Worm (Caenorhabditis elegans) whole organism, young adult: Measurements from ENCODE around the gene F39D8.3.

ENCODE experiments used
- B0261.1 ChIP-seq: sonication (generic microtip); optimal IDR thresholded peaks from 2 replicates; lab custom pipeline; 2016; ENCODE audit warnings: mild to moderate bottlenecking, missing genetic modification characterization, moderate library complexity, missing compliant biosample characterization
- F10E7.11 ChIP-seq: sonication (generic microtip); optimal IDR thresholded peaks from 2 replicates; lab custom pipeline; 2017; ENCODE audit warnings: mild to moderate bottlenecking, missing genetic modification characterization, moderate library complexity, missing compliant biosample characterization
- F49E8.2 ChIP-seq: sonication (generic microtip); optimal IDR thresholded peaks from 3 replicates; lab custom pipeline; 2017; ENCODE audit warnings: missing genetic modification characterization, mild to moderate bottlenecking, missing compliant biosample characterization, antibody characterized with exemption, moderate library complexity; ENCODE audit not compliant: insufficient read depth
- F55B11.4 ChIP-seq: sonication (generic microtip); optimal IDR thresholded peaks from 2 replicates; lab custom pipeline; 2016; ENCODE audit warnings: missing compliant biosample characterization, missing genetic modification characterization, borderline replicate concordance; ENCODE audit not compliant: insufficient read depth
- F57C9.4 ChIP-seq: sonication (generic microtip); optimal IDR thresholded peaks from 2 replicates; lab custom pipeline; 2017; ENCODE audit warnings: mild to moderate bottlenecking, missing genetic modification characterization, missing compliant biosample characterization
- K11D2.4 ChIP-seq: fragments of 200-800 bp; sonication (Bioruptor generic); IDR thresholded peaks from 2 replicates; pipeline ENCODE4 v1.3.6; 2022; ENCODE audit warnings: missing genetic modification reagents, missing genetic modification characterization, missing compliant biosample characterization
- Y53G8AR.9 ChIP-seq: fragments of 200-800 bp; sonication (Bioruptor generic); conservative IDR thresholded peaks from 2 replicates; pipeline ENCODE4 v1.3.6; 2022; ENCODE audit warnings: missing genetic modification reagents, missing genetic modification characterization, missing compliant biosample characterization
- Y95B8A.8 ChIP-seq: fragments of 200-800 bp; sonication (Bioruptor generic); IDR thresholded peaks from 2 replicates; pipeline ENCODE4 v1.3.6; 2022; ENCODE audit warnings: missing genetic modification reagents, missing genetic modification characterization, missing compliant biosample characterization
- atf-7 ChIP-seq: sonication (generic microtip); optimal IDR thresholded peaks from 2 replicates; lab custom pipeline; 2017; ENCODE audit warnings: mild to moderate bottlenecking, missing genetic modification characterization, missing compliant biosample characterization
- athp-1 ChIP-seq: sonication (generic microtip); optimal IDR thresholded peaks from 2 replicates; lab custom pipeline; 2017; ENCODE audit warnings: mild to moderate bottlenecking, missing genetic modification characterization, missing compliant biosample characterization
- attf-3 ChIP-seq: fragments of 200-800 bp; sonication (Bioruptor generic); conservative IDR thresholded peaks from 2 replicates; pipeline ENCODE4 v1.3.6; 2022; ENCODE audit warnings: missing genetic modification reagents, missing genetic modification characterization, missing compliant biosample characterization
- bed-2 ChIP-seq: fragments of 200-800 bp; sonication (Bioruptor generic); IDR thresholded peaks from 2 replicates; pipeline ENCODE4 v1.3.6; 2022; ENCODE audit warnings: missing genetic modification reagents, missing genetic modification characterization, missing compliant biosample characterization
- cebp-1 ChIP-seq, 2 experiments: fragments of 200-800 bp in 1 of 2; sonication (Bioruptor generic) in 1 of 2; sonication (generic microtip) in 1 of 2; IDR thresholded peaks in 1 of 2; optimal IDR thresholded peaks in 1 of 2; 2 replicates each; pipeline versions ENCODE4 v1.3.6 to Lab custom; 2017 to 2022; ENCODE audit warnings: missing compliant biosample characterization in 2 of 2, missing genetic modification characterization in 2 of 2, mild to moderate bottlenecking in 1 of 2, missing genetic modification reagents in 1 of 2, moderate library complexity in 1 of 2
- cebp-2 ChIP-seq: fragments of 200-800 bp; sonication (Bioruptor generic); IDR thresholded peaks from 2 replicates; pipeline ENCODE4 v1.3.6; 2022; ENCODE audit warnings: missing genetic modification characterization, missing compliant biosample characterization
- ceh-100 ChIP-seq: fragments of 200-800 bp; sonication (Bioruptor generic); IDR thresholded peaks from 2 replicates; pipeline ENCODE4 v1.3.6; 2022; ENCODE audit warnings: missing genetic modification reagents, missing genetic modification characterization, missing compliant biosample characterization
- ceh-27 ChIP-seq: fragments of 200-800 bp; sonication (Bioruptor generic); optimal IDR thresholded peaks from 2 replicates; lab custom pipeline; 2018; ENCODE audit warnings: mild to moderate bottlenecking, missing genetic modification characterization, moderate library complexity, missing compliant biosample characterization
- ceh-58 ChIP-seq: fragments of 200-800 bp; sonication (Bioruptor generic); IDR thresholded peaks from 2 replicates; pipeline ENCODE4 v1.3.6; 2022; ENCODE audit warnings: missing genetic modification characterization, missing compliant biosample characterization
- die-1 ChIP-seq: sonication (generic microtip); optimal IDR thresholded peaks from 2 replicates; lab custom pipeline; 2016; ENCODE audit warnings: missing genotype, mild to moderate bottlenecking, missing genetic modification characterization, missing compliant biosample characterization
- dpff-1 ChIP-seq: sonication (generic microtip); optimal IDR thresholded peaks from 2 replicates; lab custom pipeline; 2017; ENCODE audit warnings: mild to moderate bottlenecking, missing genetic modification characterization, missing compliant biosample characterization
- egl-44 ChIP-seq: fragments of 200-800 bp; sonication (Bioruptor generic); IDR thresholded peaks from 2 replicates; pipeline ENCODE4 v1.3.6; 2022; ENCODE audit warnings: missing genetic modification reagents, missing genetic modification characterization, missing compliant biosample characterization
- egrh-3 ChIP-seq: fragments of 200-800 bp; sonication (Bioruptor generic); IDR thresholded peaks from 2 replicates; pipeline ENCODE4 v1.3.6; 2022; ENCODE audit warnings: missing genetic modification reagents, missing genetic modification characterization, missing compliant biosample characterization
- ets-4 ChIP-seq: fragments of 200-800 bp; sonication (Bioruptor generic); optimal IDR thresholded peaks from 2 replicates; lab custom pipeline; 2018; ENCODE audit warnings: mild to moderate bottlenecking, missing genetic modification characterization, missing compliant biosample characterization
- gei-17 ChIP-seq: fragments of 200-800 bp; sonication (Bioruptor generic); optimal IDR thresholded peaks from 2 replicates; lab custom pipeline; 2018; ENCODE audit warnings: mild to moderate bottlenecking, missing genetic modification characterization, missing compliant biosample characterization
- him-1 ChIP-seq: sonication (generic microtip); optimal IDR thresholded peaks from 2 replicates; lab custom pipeline; 2016; ENCODE audit warnings: missing genotype, missing genetic modification reagents, missing genetic modification characterization, missing compliant biosample characterization
- hlh-26 ChIP-seq: fragments of 200-800 bp; sonication (Bioruptor generic); conservative IDR thresholded peaks from 2 replicates; pipeline ENCODE4 v1.3.6; 2022; ENCODE audit warnings: missing genetic modification reagents, missing genetic modification characterization, missing compliant biosample characterization
- hmg-1.2 ChIP-seq: fragments of 200-800 bp; sonication (Bioruptor generic); IDR thresholded peaks from 2 replicates; pipeline ENCODE4 v1.3.6; 2022; ENCODE audit warnings: missing genetic modification reagents, missing genetic modification characterization, missing compliant biosample characterization
- let-607 ChIP-seq, 2 experiments: fragments of 200-800 bp in 1 of 2; sonication (Bioruptor generic) in 1 of 2; sonication (generic microtip) in 1 of 2; optimal IDR thresholded peaks; 2 replicates each; lab custom pipeline; 2016 to 2018; ENCODE audit warnings: mild to moderate bottlenecking in 2 of 2, missing compliant biosample characterization in 2 of 2, missing genetic modification characterization in 2 of 2, moderate library complexity in 2 of 2, missing genotype in 1 of 2
- lin-35 ChIP-seq, 3 experiments: fragments of 150-350 bp in 2 of 3; sonication (generic microtip) in 1 of 3; optimal IDR thresholded peaks; 2 replicates each; lab custom pipeline; 2014 to 2018; ENCODE audit warnings: missing biosample characterization in 3 of 3, missing genetic modification characterization in 3 of 3, missing genetic modification reagents in 3 of 3
- lin-40 ChIP-seq: sonication (generic microtip); optimal IDR thresholded peaks from 2 replicates; lab custom pipeline; 2016; ENCODE audit warnings: missing genetic modification characterization, mild to moderate bottlenecking, missing compliant biosample characterization, missing genotype, missing genetic modification reagents
- lsl-1 ChIP-seq: fragments of 200-800 bp; sonication (Bioruptor generic); optimal IDR thresholded peaks from 2 replicates; lab custom pipeline; 2018; ENCODE audit warnings: mild to moderate bottlenecking, missing genetic modification characterization, moderate library complexity, missing compliant biosample characterization
- madf-8 ChIP-seq: fragments of 200-800 bp; sonication (Bioruptor generic); conservative IDR thresholded peaks from 2 replicates; pipeline ENCODE4 v1.3.6; 2022; ENCODE audit warnings: missing genetic modification reagents, missing genetic modification characterization, missing compliant biosample characterization
- mxl-1 ChIP-seq: sonication (generic microtip); optimal IDR thresholded peaks from 2 replicates; lab custom pipeline; 2016; ENCODE audit warnings: missing genetic modification characterization, missing compliant biosample characterization
- nfya-1 ChIP-seq: sonication (generic microtip); optimal IDR thresholded peaks from 2 replicates; lab custom pipeline; 2017; ENCODE audit warnings: antibody characterized with exemption, missing compliant biosample characterization, missing genetic modification characterization, borderline replicate concordance; ENCODE audit not compliant: insufficient read depth
- nfya-2 ChIP-seq: fragments of 200-800 bp; sonication (Bioruptor generic); IDR thresholded peaks from 2 replicates; pipeline ENCODE4 v1.3.6; 2022; ENCODE audit warnings: missing genetic modification reagents, missing genetic modification characterization, missing compliant biosample characterization
- nfyb-1 ChIP-seq: fragments of 200-800 bp; sonication (Bioruptor generic); IDR thresholded peaks from 2 replicates; pipeline ENCODE4 v1.3.6; 2022; ENCODE audit warnings: missing genetic modification reagents, missing genetic modification characterization, missing compliant biosample characterization
- nhr-179 ChIP-seq: sonication (generic microtip); optimal IDR thresholded peaks from 2 replicates; lab custom pipeline; 2016; ENCODE audit warnings: mild to moderate bottlenecking, missing genetic modification characterization, missing compliant biosample characterization
- rcor-1 ChIP-seq: fragments of 200-800 bp; sonication (Bioruptor generic); IDR thresholded peaks from 2 replicates; pipeline ENCODE4 v1.3.6; 2022; ENCODE audit warnings: missing genetic modification reagents, missing genetic modification characterization, missing compliant biosample characterization
- repo-1 ChIP-seq: sonication (generic microtip); optimal IDR thresholded peaks from 2 replicates; lab custom pipeline; 2017; ENCODE audit warnings: mild to moderate bottlenecking, missing genetic modification characterization, missing compliant biosample characterization
- sdz-38 ChIP-seq: sonication (generic microtip); optimal IDR thresholded peaks from 2 replicates; lab custom pipeline; 2016; ENCODE audit warnings: missing genotype, missing genetic modification characterization, missing compliant biosample characterization
- snpc-1.3 ChIP-seq: sonication (generic microtip); optimal IDR thresholded peaks from 2 replicates; lab custom pipeline; 2017; ENCODE audit warnings: missing genetic modification characterization, mild to moderate bottlenecking, missing compliant biosample characterization, antibody characterized with exemption, moderate library complexity, missing genotype, missing genetic modification reagents; ENCODE audit not compliant: insufficient read depth
- snpc-3.4 ChIP-seq: sonication (generic microtip); optimal IDR thresholded peaks from 2 replicates; lab custom pipeline; 2017; ENCODE audit warnings: missing genetic modification characterization, mild to moderate bottlenecking, missing compliant biosample characterization, antibody characterized with exemption, moderate library complexity, missing genotype, missing genetic modification reagents
- sptf-2 ChIP-seq: fragments of 200-800 bp; sonication (Bioruptor generic); optimal IDR thresholded peaks from 2 replicates; lab custom pipeline; 2018; ENCODE audit warnings: mild to moderate bottlenecking, missing genetic modification characterization, missing compliant biosample characterization
- xnd-1 ChIP-seq: sonication (generic microtip); optimal IDR thresholded peaks from 2 replicates; lab custom pipeline; 2016; ENCODE audit warnings: missing genotype, missing genetic modification reagents, missing genetic modification characterization, missing compliant biosample characterization
- ztf-22 ChIP-seq: fragments of 200-800 bp; sonication (Bioruptor generic); optimal IDR thresholded peaks from 2 replicates; lab custom pipeline; 2018; ENCODE audit warnings: mild to moderate bottlenecking, missing genetic modification characterization, moderate library complexity, missing compliant biosample characterization

Gene F39D8.3

ce11 chrX:15373415-15374048 is 47.2 kb upstream of the F39D8.3 start (continued):
- TF ChIP-seq cebp-1 (GFP tag; IDR thresholded peaks at IDR 0.05; lab: Robert Waterston, UW) (no peak), cebp-1 (tag; optimal IDR thresholded peaks at IDR 0.05; lab: Kevin White, UChicago) (peak; percentile 26), hlh-26 (GFP tag; lab: Robert Waterston, UW) (no peak), F57C9.4 (no peak), athp-1 (tag; lab: Kevin White, UChicago) (no peak), atf-7 (tag; lab: Kevin White, UChicago) (no peak), nfya-1 (tag; lab: Kevin White, UChicago) (no peak), ceh-58 (no peak), K11D2.4 (GFP tag; lab: Robert Waterston, UW) (no peak), him-1 (tag; lab: Kevin White, UChicago) (no peak), F49E8.2 (tag; lab: Kevin White, UChicago) (no peak), lin-35 (GFP tag; optimal IDR thresholded peaks at IDR 0.05; lab: Kevin White, UChicago) (peak in 1 of 3 experiments; percentile 19), die-1 (tag; lab: Kevin White, UChicago) (no peak), cebp-2 (GFP tag; lab: Robert Waterston, UW) (no peak), ets-4 (GFP tag; lab: Kevin White, UChicago) (no peak), lin-40 (peak; percentile 21), repo-1 (no peak)

- no peak for TF ChIP-seq F55B11.4 (tag; lab: Kevin White, UChicago)
- TF ChIP-seq nfya-2 (GFP tag; lab: Robert Waterston, UW): no peak
- TF ChIP-seq ceh-100 (GFP tag; lab: Robert Waterston, UW): no peak
- no peak for TF ChIP-seq nhr-179 (tag; lab: Kevin White, UChicago)
- no peak for TF ChIP-seq Y95B8A.8 (GFP tag; lab: Robert Waterston, UW)
- no peak for TF ChIP-seq Y53G8AR.9
- TF ChIP-seq repo-1: no peak
- TF ChIP-seq mxl-1: no peak
- no peak for TF ChIP-seq him-1 (tag; lab: Kevin White, UChicago)
- TF ChIP-seq snpc-3.4 (tag; lab: Kevin White, UChicago): no peak
- TF ChIP-seq bed-2 (GFP tag; lab: Robert Waterston, UW): no peak
- no peak for TF ChIP-seq egrh-3
- TF ChIP-seq dpff-1 (tag; lab: Kevin White, UChicago): no peak
- TF ChIP-seq B0261.1 (tag; lab: Kevin White, UChicago): no peak
- no peak for TF ChIP-seq sdz-38
- no peak for TF ChIP-seq egl-44
- TF ChIP-seq attf-3: no peak
- no peak for TF ChIP-seq hmg-1.2 (GFP tag; lab: Robert Waterston, UW)
- TF ChIP-seq nfyb-1 (GFP tag; lab: Robert Waterston, UW): no peak
Observed at ce11 chrX:15374668-15375208, 46.0 kb upstream of the F39D8.3 start.

- no peak for TF ChIP-seq sptf-2 (GFP tag; lab: Kevin White, UChicago)
- no peak for TF ChIP-seq xnd-1 (tag; lab: Kevin White, UChicago)
- TF ChIP-seq gei-17: no peak
- TF ChIP-seq ceh-27 (GFP tag; lab: Kevin White, UChicago): no peak
- no peak for TF ChIP-seq athp-1 (tag; lab: Kevin White, UChicago)
- no peak for TF ChIP-seq madf-8 (GFP tag; lab: Robert Waterston, UW)
- TF ChIP-seq hmg-1.2 (GFP tag; lab: Robert Waterston, UW): no peak
- no peak for TF ChIP-seq let-607 (tag; optimal IDR thresholded peaks at IDR 0.05; lab: Kevin White, UChicago)
- no peak for TF ChIP-seq F10E7.11 (tag; lab: Kevin White, UChicago)
- TF ChIP-seq F57C9.4: no peak
- no peak for TF ChIP-seq rcor-1 (GFP tag; lab: Robert Waterston, UW)
- TF ChIP-seq ztf-22 (GFP tag; lab: Kevin White, UChicago): no peak
- TF ChIP-seq snpc-1.3 (tag; lab: Kevin White, UChicago): no peak
- no peak for TF ChIP-seq die-1 (tag; lab: Kevin White, UChicago)
- no peak for TF ChIP-seq cebp-1 (GFP tag; IDR thresholded peaks at IDR 0.05; lab: Robert Waterston, UW)
- no peak for TF ChIP-seq cebp-1 (tag; optimal IDR thresholded peaks at IDR 0.05; lab: Kevin White, UChicago)
- no peak for TF ChIP-seq lsl-1 (GFP tag; lab: Kevin White, UChicago)
Observed at ce11 chrX:15375299-15375698, 45.5 kb upstream of the F39D8.3 start.
